Fruit fly (Drosophila melanogaster): ENCODE results near the gene CG18178.
A peak's percentile ranks its signal among the peaks of the same experiment; 100 is the strongest.

The CG18178 gene

DNA sequence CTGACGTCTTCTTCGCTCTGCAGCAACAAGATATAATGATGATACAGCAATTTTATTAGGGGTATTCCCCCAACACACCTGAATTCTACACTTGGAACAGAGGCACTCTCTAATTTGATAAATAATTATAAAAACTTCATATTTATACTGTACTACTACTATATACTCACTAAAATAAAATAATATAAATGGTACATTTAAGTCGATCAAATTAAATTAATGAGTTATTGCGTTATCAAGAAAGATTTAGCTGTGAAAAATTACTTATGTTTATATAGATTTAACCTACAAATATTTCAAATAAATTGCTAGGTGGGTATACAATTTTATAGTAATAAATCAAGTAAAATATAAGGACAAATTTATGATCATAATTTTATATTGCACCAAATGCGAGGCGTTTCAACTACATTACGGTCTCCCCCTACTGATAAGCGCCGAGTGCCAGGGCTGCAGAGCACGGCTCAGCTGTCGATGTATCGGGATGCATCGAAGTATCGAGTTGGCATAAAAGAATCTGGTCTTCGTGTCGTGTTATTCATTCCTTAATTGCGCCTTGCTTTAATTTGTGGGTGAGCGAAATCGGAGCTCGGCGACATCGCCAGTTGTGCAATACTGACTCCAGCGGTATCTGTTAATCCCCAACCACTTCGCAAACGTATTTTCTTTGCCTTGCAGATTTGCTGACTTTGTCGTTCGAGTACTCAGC lies 5.0 kb downstream of the CG18178 start, which contains the start of gene vsg (continued):
- TF ChIP-seq CG10543 (GFP tag; optimal IDR thresholded peaks at IDR 0.05) (peak; percentile 90), lab (GFP tag; optimal IDR thresholded peaks at IDR 0.05) (peak; percentile 76), so (GFP tag; IDR thresholded peaks at IDR 0.05) (no peak), BtbVII (GFP tag; optimal IDR thresholded peaks at IDR 0.05) (peak; percentile 45), E2f1 (GFP tag; IDR thresholded peaks at IDR 0.05) (peak; percentile 52; the same call in 1 of the 2 replicates), CG14710 (tag; optimal IDR thresholded peaks at IDR 0.05) (peak; percentile 94), Jarid2 (GFP tag; optimal IDR thresholded peaks at IDR 0.05) (no peak), CG2202 (tag; optimal IDR thresholded peaks at IDR 0.05) (peak; percentile 36), Ptx1 (GFP tag; IDR thresholded peaks at IDR 0.05) (peak; percentile 79), slbo (GFP tag; IDR thresholded peaks at IDR 0.05) (peak; percentile 78), Dek (tag; optimal IDR thresholded peaks at IDR 0.05) (peak; percentile 81), Dad (GFP tag; optimal IDR thresholded peaks at IDR 0.05) (no peak), CG8281 (tag; optimal IDR thresholded peaks at IDR 0.05) (peak; percentile 55), pnt (GFP tag; optimal IDR thresholded peaks at IDR 0.05) (peak; percentile 28), crol (GFP tag; IDR thresholded peaks at IDR 0.05) (no peak), stc (GFP tag; IDR thresholded peaks at IDR 0.05) (peak; percentile 46; the same call in 1 of the 2 replicates), cato (GFP tag; optimal IDR thresholded peaks at IDR 0.05; ENCODE audit: borderline replicate concordance) (peak; percentile 48), CG2199 (GFP tag; IDR thresholded peaks at IDR 0.05) (0 out of 3 replicates have a peak, but pooled peaks have one; percentile 29), CG6854 (GFP tag; optimal IDR thresholded peaks at IDR 0.05) (no peak), z (GFP tag; IDR thresholded peaks at IDR 0.05) (no peak), CG8944 (GFP tag; optimal IDR thresholded peaks at IDR 0.05) (no peak), CG12659 (GFP tag; optimal IDR thresholded peaks at IDR 0.05) (peak; percentile 91), hkb (optimal IDR thresholded peaks at IDR 0.05) (no peak), hkb (GFP tag; IDR thresholded peaks at IDR 0.05) (peak; percentile 53; the same call in 1 of the 2 replicates), CG8290 (GFP tag; optimal IDR thresholded peaks at IDR 0.05) (peak; percentile 22), CG8290 (tag; optimal IDR thresholded peaks at IDR 0.05) (peak in 1 of 2 experiments; percentile 76), phol (tag; optimal IDR thresholded peaks at IDR 0.05) (peak; percentile 90), CG7271 (tag; optimal IDR thresholded peaks at IDR 0.05) (no peak), CG16815 (GFP tag; optimal IDR thresholded peaks at IDR 0.05) (peak; percentile 82), Drgx (GFP tag; IDR thresholded peaks at IDR 0.05) (peak; percentile 36; the same call in 1 of the 2 replicates), CG11398 (GFP tag; optimal IDR thresholded peaks at IDR 0.05) (no peak), chinmo (GFP tag; IDR thresholded peaks at IDR 0.05; ENCODE audit: partially characterized antibody) (peak; percentile 95; the same call in 3 of the 4 replicates), CG3407 (GFP tag; optimal IDR thresholded peaks at IDR 0.05) (peak; percentile 60), Camta (GFP tag; optimal IDR thresholded peaks at IDR 0.05) (peak; percentile 29), sisA (GFP tag; IDR thresholded peaks at IDR 0.05) (peak; percentile 55; the same call in 1 of the 2 replicates), CG42726 (GFP tag; IDR thresholded peaks at IDR 0.05; ENCODE audit: partially characterized antibody) (peak; percentile 93), bowl (GFP tag; IDR thresholded peaks at IDR 0.05) (no peak), CG10274 (GFP tag; optimal IDR thresholded peaks at IDR 0.05) (no peak), Atf-2 (GFP tag; optimal IDR thresholded peaks at IDR 0.05) (peak; percentile 18), ham (GFP tag; IDR thresholded peaks at IDR 0.05) (no peak), Stat92E (GFP tag; optimal IDR thresholded peaks at IDR 0.05) (no peak), CG10209 (GFP tag; optimal IDR thresholded peaks at IDR 0.05) (peak; percentile 82), oc (tag; optimal IDR thresholded peaks at IDR 0.05) (peak; percentile 46), Lhr (GFP tag; optimal IDR thresholded peaks at IDR 0.05) (peak; percentile 42), CG43689 (GFP tag; IDR thresholded peaks at IDR 0.05) (no peak), CG31224 (GFP tag; IDR thresholded peaks at IDR 0.05) (no peak; the same call in 1 of the 2 replicates), CG4404 (GFP tag; IDR thresholded peaks at IDR 0.05) (peak; percentile 71), scrt (GFP tag; optimal IDR thresholded peaks at IDR 0.05) (peak; percentile 49), mam (GFP tag; optimal IDR thresholded peaks at IDR 0.05) (peak; percentile 68)

All from whole organism, embryonic.